Worm (Caenorhabditis elegans) whole organism, L4 larva: ENCODE data around the gene anmt-2.
A peak's percentile ranks its signal among the peaks of the same experiment; 100 is the strongest.

Source experiments
- D1046.2 ChIP-seq: fragments of 200-800 bp; sonication (Bioruptor generic); IDR thresholded peaks from 2 replicates; pipeline ENCODE4 v1.3.6; 2022; ENCODE audit warnings: missing genetic modification characterization, missing compliant biosample characterization
- F44E2.7 ChIP-seq: fragments of 200-800 bp; sonication (Bioruptor generic); IDR thresholded peaks from 2 replicates; pipeline ENCODE4 v2.1.2; 2022; ENCODE audit warnings: missing genetic modification characterization, missing compliant biosample characterization
- Y105C5A.15 ChIP-seq: fragments of 200-800 bp; sonication (Bioruptor generic); IDR thresholded peaks from 2 replicates; pipeline ENCODE4 v1.3.6; 2022; ENCODE audit warnings: missing genetic modification characterization, missing compliant biosample characterization
- Y48G9A.11 ChIP-seq: fragments of 200-800 bp; sonication (Bioruptor generic); IDR thresholded peaks from 2 replicates; pipeline ENCODE4 v1.3.6; 2022; ENCODE audit warnings: missing genetic modification reagents, missing genetic modification characterization, missing compliant biosample characterization
- Y75B8A.6 ChIP-seq: fragments of 200-800 bp; sonication (Bioruptor generic); IDR thresholded peaks from 2 replicates; pipeline ENCODE4 v1.3.6; 2022; ENCODE audit warnings: missing genetic modification reagents, missing genetic modification characterization, missing compliant biosample characterization
- aha-1 ChIP-seq: fragments of 150-350 bp; peaks from one replicate; lab custom pipeline; 2014; ENCODE audit warnings: missing biosample characterization, missing genetic modification characterization
- aly-2 ChIP-seq: sonication (generic microtip); optimal IDR thresholded peaks from 2 replicates; lab custom pipeline; 2018; ENCODE audit warnings: missing biosample characterization, missing genetic modification characterization
- ama-1 ChIP-seq: fragments of 150-350 bp; optimal IDR thresholded peaks from 2 replicates; lab custom pipeline; 2014; ENCODE audit warnings: inconsistent platforms, mixed read lengths
- arid-1 ChIP-seq: fragments of 200-800 bp; sonication (Bioruptor generic); conservative IDR thresholded peaks from 2 replicates; pipeline ENCODE4 v1.3.6; 2022; ENCODE audit warnings: missing genetic modification reagents, missing genetic modification characterization, missing compliant biosample characterization
- ceh-28 ChIP-seq: fragments of 150-350 bp; optimal IDR thresholded peaks from 2 replicates; lab custom pipeline; 2014; ENCODE audit warnings: missing biosample characterization, missing genetic modification reagents, missing genetic modification characterization
- ceh-32 ChIP-seq: sonication (generic microtip); optimal IDR thresholded peaks from 2 replicates; lab custom pipeline; 2016; ENCODE audit warnings: mild to moderate bottlenecking, missing genetic modification characterization, missing compliant biosample characterization; ENCODE audit not compliant: poor library complexity
- ctbp-1 ChIP-seq: fragments of 200-800 bp; sonication (Bioruptor generic); IDR thresholded peaks from 2 replicates; pipeline ENCODE4 v1.3.6; 2022; ENCODE audit warnings: missing genetic modification reagents, missing genetic modification characterization, missing compliant biosample characterization
- daf-19 ChIP-seq: fragments of 200-800 bp; sonication (Bioruptor generic); conservative IDR thresholded peaks from 2 replicates; pipeline ENCODE4 v1.3.6; 2022; ENCODE audit warnings: missing genetic modification characterization, missing compliant biosample characterization
- dmd-8 ChIP-seq: fragments of 200-800 bp; sonication (Bioruptor generic); IDR thresholded peaks from 2 replicates; pipeline ENCODE4 v1.3.6; 2022; ENCODE audit warnings: missing genetic modification characterization, missing compliant biosample characterization
- duxl-1 ChIP-seq: sonication (generic microtip); optimal IDR thresholded peaks from 2 replicates; lab custom pipeline; 2016; ENCODE audit warnings: mild to moderate bottlenecking, missing genetic modification characterization, moderate library complexity, missing compliant biosample characterization; ENCODE audit not compliant: poor library complexity
- dve-1 ChIP-seq: sonication (generic microtip); optimal IDR thresholded peaks from 2 replicates; lab custom pipeline; 2017; ENCODE audit warnings: antibody characterized with exemption, mild to moderate bottlenecking, missing genetic modification characterization, missing compliant biosample characterization; ENCODE audit not compliant: insufficient read depth
- egl-27 ChIP-seq: sonication (generic microtip); optimal IDR thresholded peaks from 3 replicates; lab custom pipeline; 2017; ENCODE audit warnings: missing biosample characterization, missing genetic modification reagents, missing genetic modification characterization
- fos-1 ChIP-seq: fragments of 150-350 bp; optimal IDR thresholded peaks from 2 replicates; lab custom pipeline; 2014; ENCODE audit warnings: missing biosample characterization, missing genetic modification characterization
- hlh-30 ChIP-seq: sonication (generic microtip); optimal IDR thresholded peaks from 2 replicates; lab custom pipeline; 2017; ENCODE audit warnings: antibody characterized with exemption, mild to moderate bottlenecking, missing genetic modification characterization, missing compliant biosample characterization; ENCODE audit not compliant: insufficient read depth
- lin-1 ChIP-seq: fragments of 200-800 bp; sonication (Bioruptor generic); IDR thresholded peaks from 2 replicates; pipeline ENCODE4 v1.3.6; 2022; ENCODE audit warnings: missing genetic modification reagents, missing genetic modification characterization, missing compliant biosample characterization
- lin-15B ChIP-seq: fragments of 150-350 bp; sonication (generic microtip); optimal IDR thresholded peaks from 3 replicates; lab custom pipeline; 2014; ENCODE audit warnings: missing biosample characterization, missing genetic modification characterization
- lin-29 ChIP-seq: fragments of 200-800 bp; sonication (Bioruptor generic); IDR thresholded peaks from 2 replicates; pipeline ENCODE4 v1.3.6; 2022; ENCODE audit warnings: missing genetic modification reagents, missing genetic modification characterization, missing compliant biosample characterization
- lin-39 ChIP-seq: fragments of 150-350 bp; optimal IDR thresholded peaks from 2 replicates; lab custom pipeline; 2014; ENCODE audit warnings: missing biosample characterization, missing genetic modification reagents, missing genetic modification characterization
- lsy-2 ChIP-seq, 2 experiments: fragments of 150-350 bp in 1 of 2; sonication (generic microtip) in 1 of 2; optimal IDR thresholded peaks; 2 replicates each; lab custom pipeline; 2014 to 2017; ENCODE audit warnings: missing biosample characterization in 2 of 2, missing genetic modification characterization in 2 of 2
- madf-5 ChIP-seq, 2 experiments: fragments of 200-800 bp; sonication (Bioruptor generic); IDR thresholded peaks; 2 replicates each; pipeline ENCODE4 v1.3.6; 2022; ENCODE audit warnings: missing compliant biosample characterization in 2 of 2, missing genetic modification characterization in 2 of 2
- mdt-29 ChIP-seq: fragments of 200-800 bp; sonication (Bioruptor generic); IDR thresholded peaks from 2 replicates; pipeline ENCODE4 v1.3.6; 2022; ENCODE audit warnings: missing genetic modification reagents, missing genetic modification characterization, missing compliant biosample characterization
- mep-1 ChIP-seq: fragments of 150-350 bp; sonication (generic microtip); optimal IDR thresholded peaks from 3 replicates; lab custom pipeline; 2014; ENCODE audit warnings: missing biosample characterization, missing genetic modification characterization
- mes-2 ChIP-seq: sonication (generic microtip); optimal IDR thresholded peaks from 2 replicates; lab custom pipeline; 2016; ENCODE audit warnings: missing genotype, mild to moderate bottlenecking, missing genetic modification characterization, missing compliant biosample characterization; ENCODE audit not compliant: poor library complexity, severe bottlenecking
- mxl-2 ChIP-seq: fragments of 200-800 bp; sonication (Bioruptor generic); conservative IDR thresholded peaks from 2 replicates; pipeline ENCODE4 v1.3.6; 2022; ENCODE audit warnings: missing genetic modification reagents, missing genetic modification characterization, missing compliant biosample characterization
- mxl-3 ChIP-seq: fragments of 200-800 bp; sonication (Bioruptor generic); optimal IDR thresholded peaks from 2 replicates; lab custom pipeline; 2018; ENCODE audit warnings: mild to moderate bottlenecking, missing genetic modification characterization, missing compliant biosample characterization
- nhr-25 ChIP-seq: sonication (generic microtip); optimal IDR thresholded peaks from 2 replicates; lab custom pipeline; 2017; ENCODE audit warnings: missing genetic modification characterization, mild to moderate bottlenecking, missing compliant biosample characterization, antibody characterized with exemption, moderate library complexity, borderline replicate concordance; ENCODE audit not compliant: insufficient read depth
- nhr-28 ChIP-seq: fragments of 150-350 bp; optimal IDR thresholded peaks from 2 replicates; lab custom pipeline; 2014; ENCODE audit warnings: missing biosample characterization, missing genetic modification characterization
- nhr-41 ChIP-seq: fragments of 200-800 bp; sonication (Bioruptor generic); IDR thresholded peaks from 2 replicates; pipeline ENCODE4 v1.3.6; 2022; ENCODE audit warnings: missing genetic modification reagents, missing genetic modification characterization, missing compliant biosample characterization
- php-3 ChIP-seq: fragments of 200-800 bp; sonication (Bioruptor generic); IDR thresholded peaks from 2 replicates; pipeline ENCODE4 v1.3.6; 2022; ENCODE audit warnings: missing genetic modification reagents, missing genetic modification characterization, missing compliant biosample characterization
- saeg-2 ChIP-seq: fragments of 200-800 bp; sonication (Bioruptor generic); IDR thresholded peaks from 2 replicates; pipeline ENCODE4 v1.3.6; 2022; ENCODE audit warnings: missing genetic modification reagents, missing genetic modification characterization, missing compliant biosample characterization
- sdz-12 ChIP-seq: fragments of 200-800 bp; sonication (Bioruptor generic); optimal IDR thresholded peaks from 2 replicates; lab custom pipeline; 2018; ENCODE audit warnings: mild to moderate bottlenecking, missing genetic modification characterization, missing compliant biosample characterization
- skn-1 ChIP-seq: fragments of 150-350 bp; optimal IDR thresholded peaks from 2 replicates; lab custom pipeline; 2014; ENCODE audit warnings: missing biosample characterization, missing genetic modification characterization
- snpc-4 ChIP-seq: fragments of 150-350 bp; optimal IDR thresholded peaks from 2 replicates; lab custom pipeline; 2014; ENCODE audit warnings: missing biosample characterization, missing genetic modification characterization
- unc-62 ChIP-seq, 3 experiments: fragments of 150-350 bp in 1 of 3; sonication (generic microtip); optimal IDR thresholded peaks in 2 of 3; peaks in 1 of 3; 1 replicate in 1 of 3; 2 replicates in 2 of 3; lab custom pipeline; 2014 to 2017; ENCODE audit warnings: missing biosample characterization in 3 of 3, missing genetic modification characterization in 3 of 3, missing genetic modification reagents in 3 of 3, missing genotype in 1 of 3
- zag-1 ChIP-seq: fragments of 150-350 bp; optimal IDR thresholded peaks from 2 replicates; lab custom pipeline; 2014; ENCODE audit warnings: missing biosample characterization, missing genetic modification characterization

The anmt-2 gene

DNA sequence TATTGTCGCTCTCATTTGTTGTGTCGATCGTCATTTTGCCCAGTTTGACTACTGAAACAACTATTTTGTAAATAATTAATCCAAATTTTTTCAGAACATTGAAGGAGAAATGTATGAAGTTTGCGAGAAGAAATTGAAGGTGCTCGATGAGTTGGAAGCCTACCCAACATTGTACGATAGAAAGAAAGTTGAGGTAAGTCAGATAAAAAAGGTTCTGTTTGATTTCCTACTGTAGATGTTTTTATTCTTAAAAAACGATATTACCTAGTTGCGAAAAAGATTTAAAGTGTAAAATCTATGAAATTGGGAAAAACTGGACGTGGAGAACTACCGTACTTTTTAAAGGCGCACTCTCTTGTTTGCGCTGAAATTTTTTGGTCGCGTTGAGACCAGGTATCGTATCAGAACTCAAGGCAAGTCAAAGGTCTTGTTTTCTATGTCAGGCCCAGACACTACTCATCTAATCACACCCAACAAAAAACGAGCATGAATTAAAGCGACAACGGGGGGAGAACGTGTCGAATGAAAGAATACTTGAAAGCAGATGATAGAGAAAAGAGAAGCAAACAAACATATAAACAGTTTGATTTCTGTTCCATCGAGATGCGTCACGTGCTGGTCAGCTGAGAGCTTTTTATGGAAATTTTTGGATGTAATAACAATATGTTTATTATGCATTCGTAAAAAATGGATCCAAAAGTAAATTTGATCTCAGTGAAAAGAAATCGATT is 11.1 kb upstream of the anmt-2 start, which contains the start of gene efk-1 (continued):
- TF ChIP-seq mxl-3 (GFP tag; lab: Kevin White, UChicago) (no peak), nhr-41 (GFP tag; lab: Robert Waterston, UW) (no peak), saeg-2 (no peak), nhr-28 (peak; percentile 42), aha-1 (tag; lab: Kevin White, UChicago) (peak; percentile 94), mdt-29 (GFP tag; lab: Robert Waterston, UW) (0 out of 2 replicates have a peak, but pooled peaks have one; percentile 22)
- TF ChIP-seq, all 104 proteins: peak for 16

ce11 chrIII:6166634-6167033 is 9.1 kb upstream of the anmt-2 start:
- TF ChIP-seq fos-1 (tag; lab: Kevin White, UChicago) (no peak), nhr-25 (tag; lab: Kevin White, UChicago) (no peak), aha-1 (tag; lab: Kevin White, UChicago) (peak; percentile 92), unc-62 (GFP tag; optimal IDR thresholded peaks at IDR 0.05 in 1 of 2; lab: Kevin White, UChicago) (peak in 1 of 2 experiments; percentile 63), unc-62 (tag; optimal IDR thresholded peaks at IDR 0.05; lab: Kevin White, UChicago) (no peak), F44E2.7 (GFP tag; lab: Robert Waterston, UW) (no peak)

DNA sequence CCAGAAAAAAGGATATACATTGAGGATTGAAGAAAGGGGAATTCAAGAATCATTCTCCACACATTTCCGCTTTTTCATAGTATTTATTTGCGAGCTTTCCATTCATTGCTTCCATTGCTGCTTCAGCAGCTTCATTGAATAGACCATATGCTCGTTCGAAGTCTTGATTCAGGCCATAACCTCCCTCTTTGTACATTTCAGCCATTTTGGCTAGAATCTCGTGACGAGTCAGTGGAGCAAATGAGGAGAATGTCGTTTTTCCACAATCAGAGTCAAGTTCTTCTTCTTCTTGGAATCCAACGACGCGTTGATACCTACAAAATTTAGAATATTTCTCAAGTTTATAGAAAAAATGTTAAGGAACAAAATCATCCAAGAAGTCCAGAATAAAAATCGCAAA is 7.7 kb upstream of the anmt-2 start:
- no peak for TF ChIP-seq lin-1
- TF ChIP-seq mdt-29 (GFP tag; lab: Robert Waterston, UW) = no peak
- no peak for TF ChIP-seq duxl-1
- 0 out of 2 replicates have a peak, but pooled peaks have one; percentile 38 for TF ChIP-seq arid-1
- no peak for TF ChIP-seq saeg-2
- TF ChIP-seq nhr-41 (GFP tag; lab: Robert Waterston, UW) = no peak
- TF ChIP-seq sdz-12 (GFP tag; lab: Kevin White, UChicago) = peak; percentile 51
- TF ChIP-seq aha-1 (tag; lab: Kevin White, UChicago) = peak; percentile 19
- TF ChIP-seq ceh-32 (tag; lab: Kevin White, UChicago) = no peak
- no peak for TF ChIP-seq daf-19 (GFP tag; lab: Robert Waterston, UW)
- peak; percentile 63; the same call in 1 of the 2 replicates for TF ChIP-seq Y75B8A.6 (GFP tag; lab: Robert Waterston, UW)

ce11 chrIII:6164253-6164971 is 6.9 kb upstream of the anmt-2 start, which contains the start of gene F42A10.9:
TSS of gene F42A10.9 (plus strand) at chrIII:6164573.
- TF ChIP-seq snpc-4 (no peak), aly-2 (tag; lab: Kevin White, UChicago) (no peak), lin-39 (tag; lab: Kevin White, UChicago) (no peak), dmd-8 (GFP tag; lab: Robert Waterston, UW) (no peak), lin-15B (tag; lab: Kevin White, UChicago) (no peak), mxl-3 (GFP tag; lab: Kevin White, UChicago) (peak; percentile 20), fos-1 (tag; lab: Kevin White, UChicago) (no peak), Y105C5A.15 (GFP tag; lab: Robert Waterston, UW) (no peak), Y48G9A.11 (GFP tag; lab: Robert Waterston, UW) (no peak), lsy-2 (tag; optimal IDR thresholded peaks at IDR 0.05; lab: Kevin White, UChicago) (peak in 1 of 2 experiments; percentile 52), lin-1 (no peak), ama-1 (lab: Kevin White, UChicago) (peak; percentile 88), unc-62 (GFP tag; optimal IDR thresholded peaks at IDR 0.05 in 1 of 2; lab: Kevin White, UChicago) (no peak), unc-62 (tag; optimal IDR thresholded peaks at IDR 0.05; lab: Kevin White, UChicago) (no peak), lin-29 (GFP tag; lab: Robert Waterston, UW) (no peak), D1046.2 (peak; percentile 23; the same call in 1 of the 2 replicates), madf-5 (GFP tag; IDR thresholded peaks at IDR 0.05; lab: Robert Waterston, UW) (no peak), zag-1 (tag; lab: Kevin White, UChicago) (no peak), egl-27 (tag; lab: Kevin White, UChicago) (no peak), mxl-2 (GFP tag; lab: Robert Waterston, UW) (no peak), ctbp-1 (GFP tag; lab: Robert Waterston, UW) (no peak), mep-1 (tag; lab: Kevin White, UChicago) (peak; percentile 66), ceh-28 (tag; lab: Kevin White, UChicago) (peak; percentile 57), skn-1 (no peak), daf-19 (GFP tag; lab: Robert Waterston, UW) (no peak), php-3 (GFP tag; lab: Robert Waterston, UW) (peak; percentile 47; the same call in 1 of the 2 replicates), hlh-30 (peak; percentile 2), mes-2 (tag; lab: Kevin White, UChicago) (peak; percentile 28), dve-1 (tag; lab: Kevin White, UChicago) (peak; percentile 68), Y75B8A.6 (GFP tag; lab: Robert Waterston, UW) (0 out of 2 replicates have a peak, but pooled peaks have one; percentile 17)
